Fruit fly (Drosophila melanogaster) whole organism, embryonic: ENCODE data around the gene CG6656.
A peak's percentile ranks its signal among the peaks of the same experiment; 100 is the strongest.

Experiments used
- ATbp ChIP-seq: fragments of 200-800 bp; sonication (Bioruptor generic); optimal IDR thresholded peaks from 2 replicates; lab custom pipeline; 2017; ENCODE audit warnings: missing biosample characterization, mild to moderate bottlenecking, missing genetic modification characterization, missing genetic modification reagents
- Asciz ChIP-seq: fragments of 200-800 bp; sonication (Bioruptor generic); optimal IDR thresholded peaks from 2 replicates; lab custom pipeline; 2017; ENCODE audit warnings: missing biosample characterization, mild to moderate bottlenecking, missing genetic modification characterization, missing genetic modification reagents
- Bteb2 ChIP-seq: fragments of 200-800 bp; sonication (Bioruptor generic); optimal IDR thresholded peaks from 2 replicates; lab custom pipeline; 2016; ENCODE audit warnings: missing biosample characterization, missing genetic modification characterization
- CG10321 ChIP-seq: fragments of 200-800 bp; sonication (Bioruptor generic); IDR thresholded peaks from 2 replicates; pipeline ENCODE4 v1.3.6; 2022; ENCODE audit warnings: missing biosample characterization, missing genetic modification characterization
- CG10431 ChIP-seq: fragments of 200-800 bp; sonication (Bioruptor generic); optimal IDR thresholded peaks from 3 replicates; lab custom pipeline; 2018; ENCODE audit warnings: missing biosample characterization, mild to moderate bottlenecking, missing genetic modification characterization
- CG10462 ChIP-seq: fragments of 200-800 bp; sonication (Bioruptor generic); optimal IDR thresholded peaks from 2 replicates; lab custom pipeline; 2016; ENCODE audit warnings: missing biosample characterization, missing genetic modification characterization
- CG10654 ChIP-seq: fragments of 200-800 bp; sonication (Bioruptor generic); optimal IDR thresholded peaks from 2 replicates; lab custom pipeline; 2016; ENCODE audit warnings: missing biosample characterization, missing genetic modification characterization
- CG10979 ChIP-seq: fragments of 200-800 bp; sonication (Bioruptor generic); optimal IDR thresholded peaks from 2 replicates; lab custom pipeline; 2018; ENCODE audit warnings: missing biosample characterization, mild to moderate bottlenecking, missing genetic modification characterization, moderate library complexity
- CG11093 ChIP-seq: fragments of 200-800 bp; sonication (Bioruptor generic); IDR thresholded peaks from 3 replicates; pipeline ENCODE4 v1.3.6; 2022; ENCODE audit warnings: missing biosample characterization, missing genetic modification characterization
- CG12942 ChIP-seq: fragments of 200-800 bp; sonication (Bioruptor generic); optimal IDR thresholded peaks from 3 replicates; lab custom pipeline; 2016; ENCODE audit warnings: missing biosample characterization, missing genetic modification characterization
- CG13123 ChIP-seq: fragments of 200-800 bp; sonication (Bioruptor generic); optimal IDR thresholded peaks from 2 replicates; lab custom pipeline; 2016; ENCODE audit warnings: missing biosample characterization, missing genetic modification characterization
- CG13287 ChIP-seq: fragments of 200-800 bp; sonication (Bioruptor generic); IDR thresholded peaks from 2 replicates; pipeline ENCODE4 v1.3.6; 2022; ENCODE audit warnings: missing biosample characterization, missing genetic modification characterization; ENCODE audit not compliant: partially characterized antibody
- CG13424 ChIP-seq: fragments of 200-800 bp; sonication (Bioruptor generic); optimal IDR thresholded peaks from 2 replicates; lab custom pipeline; 2019; ENCODE audit warnings: missing biosample characterization, mild to moderate bottlenecking, missing genetic modification characterization, moderate library complexity
- CG13775 ChIP-seq: fragments of 200-800 bp; sonication (Bioruptor generic); optimal IDR thresholded peaks from 3 replicates; lab custom pipeline; 2017; ENCODE audit warnings: missing biosample characterization, mild to moderate bottlenecking, missing genetic modification characterization
- CG18764 ChIP-seq: fragments of 200-800 bp; sonication (Bioruptor generic); optimal IDR thresholded peaks from 3 replicates; lab custom pipeline; 2016; ENCODE audit warnings: missing biosample characterization, missing genetic modification characterization
- CG34224 ChIP-seq: fragments of 200-800 bp; sonication (Bioruptor generic); IDR thresholded peaks from 3 replicates; pipeline ENCODE4 v1.3.6; 2022; ENCODE audit warnings: missing biosample characterization, missing genetic modification characterization; ENCODE audit not compliant: partially characterized antibody
- CG3838 ChIP-seq: fragments of 200-800 bp; sonication (Bioruptor generic); optimal IDR thresholded peaks from 3 replicates; lab custom pipeline; 2016; ENCODE audit warnings: missing biosample characterization, missing genetic modification characterization
- CG4707 ChIP-seq: fragments of 200-800 bp; sonication (Bioruptor generic); optimal IDR thresholded peaks from 2 replicates; lab custom pipeline; 2018; ENCODE audit warnings: missing biosample characterization, mild to moderate bottlenecking, missing genetic modification characterization, moderate library complexity
- CG4730 ChIP-seq: fragments of 200-800 bp; sonication (Bioruptor generic); IDR thresholded peaks from 2 replicates; pipeline ENCODE4 v1.3.6; 2022; ENCODE audit warnings: missing biosample characterization, missing genetic modification characterization
- CG8089 ChIP-seq: fragments of 200-800 bp; sonication (Bioruptor generic); optimal IDR thresholded peaks from 3 replicates; lab custom pipeline; 2016; ENCODE audit warnings: missing biosample characterization, missing genetic modification characterization
- CG8359 ChIP-seq: fragments of 200-800 bp; sonication (Bioruptor generic); optimal IDR thresholded peaks from 2 replicates; lab custom pipeline; 2017; ENCODE audit warnings: missing biosample characterization, mild to moderate bottlenecking, missing genetic modification characterization, borderline replicate concordance
- CG8388 ChIP-seq: fragments of 200-800 bp; sonication (Bioruptor generic); optimal IDR thresholded peaks from 2 replicates; lab custom pipeline; 2019; ENCODE audit warnings: missing biosample characterization, mild to moderate bottlenecking, missing genetic modification characterization, moderate library complexity
- CHES-1-like ChIP-seq: fragments of 200-800 bp; sonication (Bioruptor generic); optimal IDR thresholded peaks from 2 replicates; lab custom pipeline; 2016; ENCODE audit warnings: missing biosample characterization, missing genetic modification characterization
- E2f2 ChIP-seq: fragments of 200-800 bp; sonication (Bioruptor generic); IDR thresholded peaks from 2 replicates; pipeline ENCODE4 v1.3.6; 2022; ENCODE audit warnings: missing biosample characterization, missing genetic modification characterization
- Ets97D ChIP-seq: fragments of 200-800 bp; sonication (Bioruptor generic); optimal IDR thresholded peaks from 3 replicates; lab custom pipeline; 2016; ENCODE audit warnings: missing biosample characterization, missing genetic modification characterization
- Lpt ChIP-seq: fragments of >200 bp; optimal IDR thresholded peaks from 2 replicates; lab custom pipeline; 2018; ENCODE audit warnings: missing biosample characterization, missing genetic modification characterization
- MTF-1 ChIP-seq: fragments of 200-800 bp; sonication (Bioruptor generic); optimal IDR thresholded peaks from 2 replicates; lab custom pipeline; 2018; ENCODE audit warnings: missing biosample characterization, mild to moderate bottlenecking, missing genetic modification characterization, borderline replicate concordance
- Myb ChIP-seq: fragments of 200-800 bp; sonication (Bioruptor generic); optimal IDR thresholded peaks from 2 replicates; lab custom pipeline; 2016; ENCODE audit warnings: missing biosample characterization, missing genetic modification characterization
- NK7.1 ChIP-seq: fragments of 200-800 bp; sonication (Bioruptor generic); optimal IDR thresholded peaks from 3 replicates; lab custom pipeline; 2016; ENCODE audit warnings: missing biosample characterization, missing genetic modification characterization
- Sox102F ChIP-seq: fragments of 200-800 bp; sonication (Bioruptor generic); optimal IDR thresholded peaks from 2 replicates; lab custom pipeline; 2018; ENCODE audit warnings: missing biosample characterization, mild to moderate bottlenecking, missing genetic modification characterization, moderate library complexity
- Ssrp ChIP-seq: fragments of 200-800 bp; sonication (Bioruptor generic); optimal IDR thresholded peaks from 2 replicates; lab custom pipeline; 2018; ENCODE audit warnings: missing biosample characterization, mild to moderate bottlenecking, missing genetic modification characterization, moderate library complexity
- YL-1 ChIP-seq: fragments of 200-800 bp; sonication (Bioruptor generic); optimal IDR thresholded peaks from 3 replicates; lab custom pipeline; 2017; ENCODE audit warnings: missing biosample characterization, mild to moderate bottlenecking, missing genetic modification characterization
- bsh ChIP-seq, 2 experiments: fragments of 200-800 bp; sonication (Bioruptor generic); optimal IDR thresholded peaks; 2 replicates each; lab custom pipeline; 2017 to 2018; ENCODE audit warnings: mild to moderate bottlenecking in 2 of 2, missing biosample characterization in 2 of 2, missing genetic modification characterization in 2 of 2, moderate library complexity in 1 of 2
- cad ChIP-seq: fragments of >200 bp; optimal IDR thresholded peaks from 2 replicates; lab custom pipeline; 2017; ENCODE audit warnings: missing biosample characterization, missing genetic modification characterization
- chinmo ChIP-seq: fragments of 200-800 bp; sonication (Bioruptor generic); IDR thresholded peaks from 4 replicates; pipeline ENCODE4 v1.3.6; 2022; ENCODE audit warnings: missing biosample characterization, missing genetic modification characterization; ENCODE audit not compliant: partially characterized antibody
- dysf ChIP-seq: fragments of 200-800 bp; sonication (Bioruptor generic); IDR thresholded peaks from 3 replicates; pipeline ENCODE4 v1.3.6; 2022; ENCODE audit warnings: missing biosample characterization, missing genetic modification characterization
- ems ChIP-seq: fragments of 200-800 bp; sonication (Bioruptor generic); optimal IDR thresholded peaks from 3 replicates; lab custom pipeline; 2016; ENCODE audit warnings: missing biosample characterization, missing genetic modification characterization
- esg ChIP-seq: fragments of 200-800 bp; sonication (Bioruptor generic); conservative IDR thresholded peaks from 2 replicates; pipeline ENCODE4 v1.3.6; 2022; ENCODE audit warnings: missing biosample characterization, missing genetic modification characterization
- eve ChIP-seq, 2 experiments: fragments of >200 bp; optimal IDR thresholded peaks; 2 replicates each; lab custom pipeline; 2017; ENCODE audit warnings: missing biosample characterization in 2 of 2, missing genetic modification characterization in 2 of 2
- gcm ChIP-seq: fragments of 200-800 bp; sonication (Bioruptor generic); optimal IDR thresholded peaks from 2 replicates; lab custom pipeline; 2019; ENCODE audit warnings: missing biosample characterization, mild to moderate bottlenecking, missing genetic modification characterization, moderate library complexity
- gsb-n ChIP-seq: fragments of 200-800 bp; sonication (Bioruptor generic); optimal IDR thresholded peaks from 3 replicates; lab custom pipeline; 2018; ENCODE audit warnings: missing biosample characterization, mild to moderate bottlenecking, missing genetic modification characterization
- ind ChIP-seq: fragments of 200-800 bp; sonication (Bioruptor generic); optimal IDR thresholded peaks from 3 replicates; lab custom pipeline; 2016; ENCODE audit warnings: missing biosample characterization, missing genetic modification characterization
- maf-S ChIP-seq: fragments of 200-800 bp; sonication (Bioruptor generic); optimal IDR thresholded peaks from 2 replicates; lab custom pipeline; 2016; ENCODE audit warnings: missing biosample characterization, missing genetic modification characterization
- mld ChIP-seq: fragments of 200-800 bp; sonication (Bioruptor generic); IDR thresholded peaks from 3 replicates; pipeline ENCODE4 v1.3.6; 2022; ENCODE audit warnings: missing biosample characterization, missing genetic modification characterization; ENCODE audit not compliant: partially characterized antibody
- nau ChIP-seq: fragments of 200-800 bp; sonication (Bioruptor generic); optimal IDR thresholded peaks from 3 replicates; lab custom pipeline; 2017; ENCODE audit warnings: missing biosample characterization, mild to moderate bottlenecking, missing genetic modification characterization, missing genetic modification reagents
- pum ChIP-seq: fragments of 200-800 bp; sonication (Bioruptor generic); optimal IDR thresholded peaks from 2 replicates; lab custom pipeline; 2016; ENCODE audit warnings: missing biosample characterization, missing genetic modification characterization
- sc ChIP-seq, 3 experiments: fragments of >200 bp in 2 of 3; fragments of 200-800 bp in 1 of 3; sonication (Bioruptor generic) in 1 of 3; optimal IDR thresholded peaks; 2 replicates in 2 of 3; 3 replicates in 1 of 3; lab custom pipeline; 2017; ENCODE audit warnings: mild to moderate bottlenecking in 1 of 3, missing biosample characterization in 1 of 3, missing genetic modification characterization in 1 of 3, missing genetic modification reagents in 1 of 3
- slou ChIP-seq: fragments of 200-800 bp; sonication (Bioruptor generic); optimal IDR thresholded peaks from 3 replicates; lab custom pipeline; 2016; ENCODE audit warnings: missing biosample characterization, missing genetic modification characterization
- tgo ChIP-seq: fragments of 200-800 bp; sonication (Bioruptor generic); IDR thresholded peaks from 3 replicates; pipeline ENCODE4 v1.3.6; 2022; ENCODE audit warnings: missing biosample characterization, missing genetic modification characterization

The CG6656 gene

DNA sequence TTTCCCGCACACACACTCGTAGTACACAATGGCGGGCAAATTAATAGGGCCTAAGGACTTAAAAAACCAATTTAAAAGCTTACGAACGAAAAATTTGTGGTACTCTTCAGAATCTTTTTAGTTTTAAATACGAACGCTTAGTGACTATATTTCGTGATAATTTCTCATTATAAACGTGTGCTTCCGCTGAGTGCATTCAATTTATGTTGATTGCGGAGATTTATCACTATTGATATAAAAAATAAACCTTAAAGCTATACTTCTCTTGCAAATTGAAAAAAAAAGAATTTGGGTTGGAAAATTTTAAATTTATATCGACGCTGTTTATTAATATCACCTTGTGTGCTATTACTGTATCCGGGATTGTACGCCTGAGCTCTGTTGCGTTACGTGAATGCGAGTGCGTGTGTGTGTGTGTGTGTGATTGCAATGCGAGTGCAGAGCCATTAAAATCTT is 26.1 kb upstream of the CG6656 start (continued):
- TF ChIP-seq CG10654 (peak; percentile 29), sc (optimal IDR thresholded peaks at IDR 0.05; lab: Kevin White, UChicago) (no peak), sc (GFP tag; optimal IDR thresholded peaks at IDR 0.05; lab: Kevin White, UChicago) (peak; percentile 53), mld (GFP tag; lab: Robert Waterston, UW) (no peak), CG18764 (GFP tag; lab: Kevin White, UChicago) (peak; percentile 2), Asciz (GFP tag; lab: Kevin White, UChicago) (peak; percentile 78), CG4730 (GFP tag; lab: Robert Waterston, UW) (no peak), NK7.1 (GFP tag; lab: Kevin White, UChicago) (peak; percentile 29), Bteb2 (peak; percentile 14), maf-S (GFP tag; lab: Kevin White, UChicago) (peak; percentile 26), bsh (GFP tag; optimal IDR thresholded peaks at IDR 0.05; lab: Kevin White, UChicago) (peak; percentile 60 to 88), CG12942 (GFP tag; lab: Kevin White, UChicago) (peak; percentile 47), tgo (GFP tag; lab: Robert Waterston, UW) (peak; percentile 59; the same call in 2 of the 3 replicates), CG10321 (GFP tag; lab: Robert Waterston, UW) (no peak), CG13287 (GFP tag; lab: Robert Waterston, UW) (no peak), CG13424 (peak; percentile 75), MTF-1 (peak; percentile 58), gsb-n (peak; percentile 56), gcm (peak; percentile 67)

- TF ChIP-seq CG8359 (GFP tag; lab: Kevin White, UChicago), result no peak
- peak; percentile 7 for TF ChIP-seq CG4707
- TF ChIP-seq nau (GFP tag; lab: Kevin White, UChicago), result no peak
- peak; percentile 27; the same call in 1 of the 2 replicates for TF ChIP-seq esg
- TF ChIP-seq ind (GFP tag; lab: Kevin White, UChicago), result peak; percentile 8
- TF ChIP-seq CG10979 (tag; lab: Kevin White, UChicago), result peak; percentile 41
- TF ChIP-seq pum, result peak; percentile 55
- no peak for TF ChIP-seq CG3838
- peak; percentile 54 for TF ChIP-seq Sox102F (GFP tag; lab: Kevin White, UChicago)
- TF ChIP-seq dysf (GFP tag; lab: Robert Waterston, UW), result peak; percentile 40; the same call in 1 of the 3 replicates
- TF ChIP-seq ATbp (GFP tag; lab: Kevin White, UChicago), result peak; percentile 24
- TF ChIP-seq CG10431 (GFP tag; lab: Kevin White, UChicago), result peak; percentile 3
- no peak for TF ChIP-seq chinmo (GFP tag; lab: Robert Waterston, UW)
- no peak for TF ChIP-seq slou (GFP tag; lab: Kevin White, UChicago)
- peak; percentile 62 for TF ChIP-seq CHES-1-like
- TF ChIP-seq CG13123 (GFP tag; lab: Kevin White, UChicago), result no peak
- TF ChIP-seq eve (GFP tag; optimal IDR thresholded peaks at IDR 0.05; lab: Kevin White, UChicago), result peak in 1 of 2 experiments; percentile 77
- TF ChIP-seq ems (GFP tag; lab: Kevin White, UChicago), result peak; percentile 13
- TF ChIP-seq Lpt, result no peak
- TF ChIP-seq CG10462 (GFP tag; lab: Kevin White, UChicago), result peak; percentile 3
- TF ChIP-seq Ets97D (GFP tag; lab: Kevin White, UChicago), result no peak
- peak; percentile 33 for TF ChIP-seq CG8388
- TF ChIP-seq cad (GFP tag; lab: Kevin White, UChicago), result no peak
- peak; percentile 35 for TF ChIP-seq CG13775 (GFP tag; lab: Kevin White, UChicago)
- no peak for TF ChIP-seq E2f2 (GFP tag; lab: Robert Waterston, UW)
- TF ChIP-seq Ssrp (tag; lab: Kevin White, UChicago), result peak; percentile 64
- TF ChIP-seq Myb (GFP tag; lab: Kevin White, UChicago), result no peak
- TF ChIP-seq CG8089 (GFP tag; lab: Kevin White, UChicago), result peak; percentile 53
- TF ChIP-seq CG34224, result no peak
- peak; percentile 1 for TF ChIP-seq YL-1 (GFP tag; lab: Kevin White, UChicago)
- no peak for TF ChIP-seq CG11093 (GFP tag; lab: Robert Waterston, UW)
These were observed 25.1 kb upstream of the CG6656 start for dm6 chr3R:21849988-21850460.
